Fruit fly (Drosophila melanogaster) whole organism, adult: ENCODE measurements around the gene CG14327.

Experiments
- CG12768 ChIP-seq: fragments of 200-800 bp; sonication (Bioruptor generic); optimal IDR thresholded peaks from 2 replicates; lab custom pipeline; 2017; ENCODE audit warnings: missing biosample characterization, missing genetic modification characterization, mild to moderate bottlenecking, moderate library complexity, missing genetic modification reagents
- CG14711 ChIP-seq: fragments of 200-800 bp; sonication (Bioruptor generic); optimal IDR thresholded peaks from 2 replicates; lab custom pipeline; 2018; ENCODE audit warnings: missing biosample characterization, mild to moderate bottlenecking, missing genetic modification characterization, moderate library complexity
- CG1620 ChIP-seq: fragments of 200-800 bp; sonication (Bioruptor generic); optimal IDR thresholded peaks from 2 replicates; lab custom pipeline; 2016; ENCODE audit warnings: missing biosample characterization, missing genetic modification characterization
- CG33017 ChIP-seq: fragments of 200-800 bp; sonication (Bioruptor generic); optimal IDR thresholded peaks from 2 replicates; lab custom pipeline; 2018; ENCODE audit warnings: missing biosample characterization, mild to moderate bottlenecking, missing genetic modification characterization, moderate library complexity
- CG5204 ChIP-seq: fragments of 200-800 bp; sonication (Bioruptor generic); optimal IDR thresholded peaks from 2 replicates; lab custom pipeline; 2016; ENCODE audit warnings: missing biosample characterization, missing genetic modification characterization
- CG7045 ChIP-seq: fragments of 200-800 bp; sonication (Bioruptor generic); optimal IDR thresholded peaks from 2 replicates; lab custom pipeline; 2017; ENCODE audit warnings: missing biosample characterization, mild to moderate bottlenecking, missing genetic modification characterization
- CG7101 ChIP-seq: fragments of 200-800 bp; sonication (Bioruptor generic); optimal IDR thresholded peaks from 2 replicates; lab custom pipeline; 2018; ENCODE audit warnings: missing biosample characterization, mild to moderate bottlenecking, missing genetic modification characterization, moderate library complexity
- Clk ChIP-seq: fragments of 200-800 bp; sonication (Bioruptor generic); optimal IDR thresholded peaks from 2 replicates; lab custom pipeline; 2017; ENCODE audit warnings: missing biosample characterization, missing genetic modification characterization
- Crg-1 ChIP-seq: fragments of 200-800 bp; sonication (Bioruptor generic); optimal IDR thresholded peaks from 2 replicates; lab custom pipeline; 2016; ENCODE audit warnings: missing biosample characterization, missing genetic modification characterization
- Hr96 ChIP-seq: fragments of 200-800 bp; sonication (Bioruptor generic); optimal IDR thresholded peaks from 2 replicates; lab custom pipeline; 2016; ENCODE audit warnings: missing biosample characterization, missing genetic modification characterization
- Mnt ChIP-seq: fragments of 200-800 bp; sonication (Bioruptor generic); optimal IDR thresholded peaks from 2 replicates; lab custom pipeline; 2016; ENCODE audit warnings: missing biosample characterization, mild to moderate bottlenecking, missing genetic modification characterization
- bab1 ChIP-seq: fragments of 200-800 bp; sonication (Bioruptor generic); optimal IDR thresholded peaks from 3 replicates; lab custom pipeline; 2019; ENCODE audit warnings: missing biosample characterization, mild to moderate bottlenecking, missing genetic modification characterization, moderate library complexity
- cic ChIP-seq: fragments of 200-800 bp; sonication (Bioruptor generic); optimal IDR thresholded peaks from 2 replicates; lab custom pipeline; 2017; ENCODE audit warnings: missing biosample characterization, mild to moderate bottlenecking, missing genetic modification characterization, moderate library complexity
- cnc ChIP-seq, 2 experiments: fragments of >200 bp; optimal IDR thresholded peaks; 2 replicates each; lab custom pipeline; 2017
- kay ChIP-seq: fragments of 200-800 bp; sonication (Bioruptor generic); peaks from one replicate; lab custom pipeline; 2016; ENCODE audit warnings: missing biosample characterization, missing genetic modification characterization, borderline replicate concordance
- ovo ChIP-seq: fragments of 200-800 bp; sonication (Bioruptor generic); optimal IDR thresholded peaks from 2 replicates; lab custom pipeline; 2016; ENCODE audit warnings: missing biosample characterization, missing genetic modification characterization
- pad ChIP-seq: fragments of 200-800 bp; sonication (Bioruptor generic); optimal IDR thresholded peaks from 3 replicates; lab custom pipeline; 2017; ENCODE audit warnings: missing biosample characterization, missing genetic modification characterization, mild to moderate bottlenecking, moderate library complexity, missing genetic modification reagents
- tj ChIP-seq: fragments of 200-800 bp; sonication (Bioruptor generic); optimal IDR thresholded peaks from 3 replicates; lab custom pipeline; 2017; ENCODE audit warnings: missing biosample characterization, mild to moderate bottlenecking, missing genetic modification characterization, moderate library complexity
- toe ChIP-seq: fragments of 200-800 bp; sonication (Bioruptor generic); optimal IDR thresholded peaks from 2 replicates; lab custom pipeline; 2016; ENCODE audit warnings: missing biosample characterization, missing genetic modification characterization

CG14327 gene

DNA sequence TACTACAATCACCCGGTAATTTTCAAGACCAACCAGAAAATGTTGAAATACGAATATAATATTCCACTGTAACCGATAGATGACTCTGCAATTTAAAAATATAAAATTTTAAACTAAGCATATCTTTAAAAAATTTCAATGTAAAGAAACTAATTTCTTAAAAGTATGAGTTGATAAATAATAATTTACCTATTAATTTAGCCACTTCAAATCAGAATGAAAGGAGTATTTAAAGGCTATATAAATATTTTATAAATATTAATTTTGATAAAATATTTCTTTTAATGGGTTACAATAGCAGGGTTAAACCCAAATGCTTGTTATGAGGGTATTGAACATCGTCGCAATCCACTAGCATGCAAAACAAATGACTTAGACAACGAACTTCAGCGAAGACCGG, 1.7 kb upstream of the CG14327 start:
- TF ChIP-seq cnc (optimal IDR thresholded peaks at IDR 0.05; lab: Kevin White, UChicago) (no peak), tj (no peak), Crg-1 (GFP tag; lab: Kevin White, UChicago) (no peak), ovo (no peak), CG1620 (GFP tag; lab: Kevin White, UChicago) (no peak), kay (no peak), CG14711 (tag; lab: Kevin White, UChicago) (no peak), Clk (GFP tag; lab: Kevin White, UChicago) (no peak)

DNA sequence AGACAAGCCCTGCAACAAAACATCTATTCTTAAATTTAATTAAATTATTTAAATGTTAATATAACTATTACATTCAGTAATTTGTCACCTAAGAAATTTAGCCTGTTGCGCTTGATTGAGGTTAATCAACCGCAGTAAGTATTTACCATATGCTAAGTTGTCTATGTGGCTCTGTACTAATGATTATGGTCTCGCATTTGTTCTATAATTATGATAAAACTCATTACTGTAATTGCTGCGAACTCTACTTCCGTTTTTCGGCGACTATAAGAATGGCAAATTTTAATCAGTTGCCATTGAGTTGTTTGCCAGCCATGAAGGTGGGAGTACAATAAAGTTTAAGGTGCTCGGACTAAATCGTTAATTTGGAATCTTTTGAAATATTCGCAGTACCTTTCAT, 922 bp upstream of the CG14327 start, which contains the start of gene CG34281:
CG34281 (plus strand) TSS at position 301 of the 400 bp plus-strand sequence.
- no peak for TF ChIP-seq Mnt (GFP tag; lab: Kevin White, UChicago)

DNA sequence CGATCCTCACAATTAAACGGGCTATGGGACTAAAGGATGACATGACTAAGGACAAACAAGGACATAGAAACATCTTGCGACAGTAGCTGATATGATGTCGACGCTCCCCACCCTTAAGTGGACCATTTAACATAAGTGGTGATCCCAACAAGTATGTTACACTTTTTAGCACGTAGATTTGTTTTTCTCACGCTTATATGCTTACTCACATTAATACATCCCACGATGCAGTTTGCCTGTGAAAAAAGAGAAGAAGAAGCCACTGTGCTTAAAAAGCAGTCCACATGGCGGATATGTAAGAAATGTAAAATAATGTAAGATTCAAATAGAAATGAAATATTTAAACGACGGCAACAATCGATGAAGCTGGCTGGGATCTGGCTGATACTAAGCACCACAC, 1.6 kb downstream of the CG14327 start:
- TF ChIP-seq tj: no peak
- TF ChIP-seq pad (GFP tag; lab: Kevin White, UChicago): no peak
- no peak for TF ChIP-seq CG7101 (tag; lab: Kevin White, UChicago)
- no peak for TF ChIP-seq toe (GFP tag; lab: Kevin White, UChicago)
- no peak for TF ChIP-seq CG12768 (GFP tag; lab: Kevin White, UChicago)
- TF ChIP-seq bab1 (GFP tag; lab: Kevin White, UChicago): no peak

DNA sequence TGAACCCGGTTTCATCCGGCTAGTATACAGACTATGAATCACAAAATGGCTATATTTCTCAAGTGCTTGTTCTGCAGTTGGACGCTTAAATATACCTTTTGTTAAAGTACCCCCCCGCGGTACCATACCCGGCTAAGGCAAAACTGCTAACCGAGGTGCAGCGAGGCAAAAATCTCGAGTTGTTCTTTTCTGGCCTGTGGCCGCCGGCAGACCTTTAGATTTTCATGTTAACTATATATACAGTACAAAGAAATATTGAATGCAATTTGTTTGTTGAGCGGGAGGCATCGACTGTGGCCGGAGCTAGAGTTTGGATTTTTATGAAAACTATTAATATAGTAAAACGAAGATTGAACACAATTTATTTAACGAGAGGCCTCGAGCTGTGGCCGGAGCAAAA, 2.2 kb downstream of the CG14327 start:
- TF ChIP-seq toe (GFP tag; lab: Kevin White, UChicago) (no peak), pad (GFP tag; lab: Kevin White, UChicago) (no peak), Crg-1 (GFP tag; lab: Kevin White, UChicago) (no peak), CG7045 (GFP tag; lab: Kevin White, UChicago) (no peak), kay (peak; percentile 88), Mnt (GFP tag; lab: Kevin White, UChicago) (no peak), CG12768 (GFP tag; lab: Kevin White, UChicago) (peak; percentile 54), Hr96 (GFP tag; lab: Kevin White, UChicago) (no peak), cnc (optimal IDR thresholded peaks at IDR 0.05; lab: Kevin White, UChicago) (no peak)

DNA sequence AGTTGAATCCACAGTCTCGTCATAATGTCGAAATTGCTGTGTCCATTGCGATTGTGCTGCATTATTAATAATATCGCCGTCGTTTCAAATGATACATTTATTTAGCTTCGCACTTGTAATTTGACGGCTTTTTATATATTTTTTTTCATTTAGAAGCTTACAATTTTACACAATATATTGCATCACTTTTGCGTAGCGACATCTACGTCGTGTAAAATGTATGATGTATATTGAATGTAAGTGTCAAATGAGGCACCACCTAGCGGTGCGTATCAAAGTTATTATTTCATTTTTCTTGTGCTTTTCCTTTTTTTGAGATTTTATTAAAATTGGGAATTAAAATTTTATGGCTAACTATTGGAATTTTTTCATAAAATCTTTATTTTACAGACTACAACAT, 3.0 kb downstream of the CG14327 start:
- no peak for TF ChIP-seq CG7045 (GFP tag; lab: Kevin White, UChicago)
- TF ChIP-seq CG7101 (tag; lab: Kevin White, UChicago): no peak
- no peak for TF ChIP-seq Crg-1 (GFP tag; lab: Kevin White, UChicago)
- TF ChIP-seq CG14711 (tag; lab: Kevin White, UChicago): no peak
- no peak for TF ChIP-seq CG1620 (GFP tag; lab: Kevin White, UChicago)
- no peak for TF ChIP-seq toe (GFP tag; lab: Kevin White, UChicago)
- no peak for TF ChIP-seq CG12768 (GFP tag; lab: Kevin White, UChicago)
- TF ChIP-seq tj: no peak
- TF ChIP-seq bab1 (GFP tag; lab: Kevin White, UChicago): peak; percentile 38

DNA sequence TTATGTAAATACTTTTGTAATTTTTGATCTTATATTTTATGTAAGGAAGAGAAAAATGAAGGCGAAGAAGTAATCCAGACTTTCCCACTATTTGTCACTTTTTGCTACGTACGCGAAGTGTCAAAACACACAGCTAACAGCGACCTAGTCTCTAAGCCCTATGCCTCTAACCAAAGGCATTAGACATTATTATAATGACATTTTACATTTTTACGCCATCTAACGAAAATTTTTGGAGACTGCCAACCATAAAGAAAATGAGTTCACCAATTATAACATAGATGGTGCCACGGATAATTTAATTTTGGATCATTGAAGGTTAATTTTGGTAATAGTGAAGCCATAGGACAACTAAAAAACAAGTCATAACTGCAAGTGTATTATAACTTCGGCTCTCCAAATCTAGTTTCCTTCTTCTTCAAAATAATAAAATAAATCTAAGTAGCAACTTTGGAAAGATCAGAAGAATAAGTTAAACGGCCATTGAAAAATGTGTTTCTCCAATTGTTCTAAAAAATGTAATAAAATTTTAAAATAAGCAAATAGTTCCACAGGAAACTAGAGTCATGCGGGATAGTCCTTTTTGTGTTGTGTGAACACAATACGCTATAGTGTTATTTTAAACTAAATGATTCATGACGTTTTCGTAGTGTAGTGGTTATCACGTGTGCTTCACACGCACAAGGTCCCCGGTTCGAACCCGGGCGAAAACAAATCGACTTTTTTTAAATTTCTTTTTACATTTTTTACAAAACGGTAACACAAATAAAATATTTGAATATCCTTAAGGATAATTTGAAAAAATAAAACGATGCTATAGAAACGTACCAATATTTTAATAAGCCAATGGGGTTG, 3.8 kb downstream of the CG14327 start:
- peak; percentile 55 for TF ChIP-seq kay
- TF ChIP-seq CG12768 (GFP tag; lab: Kevin White, UChicago): peak; percentile 9
- TF ChIP-seq toe (GFP tag; lab: Kevin White, UChicago): peak; percentile 22
- peak; percentile 26 for TF ChIP-seq Hr96 (GFP tag; lab: Kevin White, UChicago)
- TF ChIP-seq pad (GFP tag; lab: Kevin White, UChicago): no peak
- no peak for TF ChIP-seq cnc (optimal IDR thresholded peaks at IDR 0.05; lab: Kevin White, UChicago)
- TF ChIP-seq CG33017: no peak
- peak; percentile 49 for TF ChIP-seq CG5204 (GFP tag; lab: Kevin White, UChicago)
- TF ChIP-seq Crg-1 (GFP tag; lab: Kevin White, UChicago): peak; percentile 1
- no peak for TF ChIP-seq ovo
- TF ChIP-seq CG1620 (GFP tag; lab: Kevin White, UChicago): peak; percentile 15

DNA sequence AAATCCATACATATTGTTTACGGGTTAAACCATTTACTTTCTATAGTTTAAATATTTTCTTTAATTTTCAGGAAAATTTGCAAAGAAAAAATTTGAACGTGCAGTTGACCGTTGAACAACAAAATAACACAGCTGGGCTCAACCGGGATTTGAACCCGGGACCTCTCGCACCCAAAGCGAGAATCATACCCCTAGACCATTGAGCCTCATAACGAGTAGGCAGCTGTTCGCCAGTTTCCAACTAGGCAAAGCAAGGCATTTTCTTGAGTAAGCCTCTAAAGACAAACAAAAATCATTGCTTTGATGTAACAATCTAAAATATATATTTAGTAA, 4.4 kb downstream of the CG14327 start:
- no peak for TF ChIP-seq CG7101 (tag; lab: Kevin White, UChicago)
- no peak for TF ChIP-seq ovo
- TF ChIP-seq Hr96 (GFP tag; lab: Kevin White, UChicago): no peak

DNA sequence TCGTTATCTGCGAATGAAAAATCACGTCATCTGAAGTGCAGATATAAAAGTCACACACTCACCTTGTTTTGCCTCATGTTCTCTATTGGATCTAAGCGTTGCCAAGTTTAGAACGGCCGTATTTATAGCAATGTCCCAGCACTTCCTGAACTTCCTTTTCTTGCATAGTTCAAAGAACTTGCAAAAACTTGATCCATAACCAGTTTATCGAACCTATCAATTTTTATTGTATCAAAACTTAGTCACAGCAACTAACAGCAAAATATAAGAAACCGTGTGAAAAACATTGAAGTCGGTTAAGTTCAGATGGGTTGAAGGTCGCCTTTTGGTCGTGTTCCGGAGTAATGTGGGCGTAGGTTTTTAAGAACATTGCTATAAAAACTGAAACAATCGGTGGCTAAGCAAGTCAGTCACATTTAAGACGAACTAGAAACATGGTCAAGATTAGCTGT, 5.2 kb downstream of the CG14327 start, which contains the start of the genes CG14324 and CG14326:
CG14324 (minus strand) TSS at position 101 of the 452 bp plus-strand sequence.
CG14326 (plus strand) TSS at position 402 of the 452 bp plus-strand sequence.
- TF ChIP-seq tj (no peak), CG7045 (GFP tag; lab: Kevin White, UChicago) (no peak), Mnt (GFP tag; lab: Kevin White, UChicago) (no peak), CG7101 (tag; lab: Kevin White, UChicago) (no peak), Clk (GFP tag; lab: Kevin White, UChicago) (no peak), CG5204 (GFP tag; lab: Kevin White, UChicago) (no peak), Crg-1 (GFP tag; lab: Kevin White, UChicago) (no peak), ovo (no peak), CG1620 (GFP tag; lab: Kevin White, UChicago) (no peak), cnc (optimal IDR thresholded peaks at IDR 0.05; lab: Kevin White, UChicago) (no peak), kay (no peak), bab1 (GFP tag; lab: Kevin White, UChicago) (no peak), CG12768 (GFP tag; lab: Kevin White, UChicago) (no peak), toe (GFP tag; lab: Kevin White, UChicago) (no peak), CG14711 (tag; lab: Kevin White, UChicago) (no peak), pad (GFP tag; lab: Kevin White, UChicago) (no peak), CG33017 (no peak), cic (GFP tag; lab: Kevin White, UChicago) (no peak)
